Worm (Caenorhabditis elegans) whole organism, L3 larva: ENCODE results near the gene srh-116.

Experiments used
- aly-2 ChIP-seq: fragments of 150-350 bp; optimal IDR thresholded peaks from 2 replicates; lab custom pipeline; 2014; ENCODE audit warnings: missing biosample characterization, missing genetic modification characterization
- elt-2 ChIP-seq: sonication (generic microtip); optimal IDR thresholded peaks from 2 replicates; lab custom pipeline; 2016; ENCODE audit warnings: missing genetic modification reagents, mild to moderate bottlenecking, missing genetic modification characterization, missing compliant biosample characterization
- jun-1 ChIP-seq: fragments of 150-350 bp; optimal IDR thresholded peaks from 2 replicates; lab custom pipeline; 2014; ENCODE audit warnings: missing biosample characterization, missing genetic modification reagents, missing genetic modification characterization
- nhr-23 ChIP-seq: fragments of 150-350 bp; optimal IDR thresholded peaks from 2 replicates; lab custom pipeline; 2014; ENCODE audit warnings: missing biosample characterization, missing genetic modification reagents, missing genetic modification characterization
- nhr-237 ChIP-seq: fragments of 150-350 bp; optimal IDR thresholded peaks from 2 replicates; lab custom pipeline; 2014; ENCODE audit warnings: missing biosample characterization, missing genetic modification characterization
- nhr-43 ChIP-seq: sonication (generic microtip); optimal IDR thresholded peaks from 2 replicates; lab custom pipeline; 2016; ENCODE audit warnings: mild to moderate bottlenecking, missing genetic modification characterization, missing compliant biosample characterization; ENCODE audit not compliant: poor library complexity, severe bottlenecking
- nhr-76 ChIP-seq: fragments of 150-350 bp; sonication (generic microtip); optimal IDR thresholded peaks from 5 replicates; lab custom pipeline; 2014; ENCODE audit warnings: missing biosample characterization, missing genetic modification characterization
- zag-1 ChIP-seq: fragments of 150-350 bp; optimal IDR thresholded peaks from 2 replicates; lab custom pipeline; 2014; ENCODE audit warnings: missing biosample characterization, missing genetic modification characterization

DNA sequence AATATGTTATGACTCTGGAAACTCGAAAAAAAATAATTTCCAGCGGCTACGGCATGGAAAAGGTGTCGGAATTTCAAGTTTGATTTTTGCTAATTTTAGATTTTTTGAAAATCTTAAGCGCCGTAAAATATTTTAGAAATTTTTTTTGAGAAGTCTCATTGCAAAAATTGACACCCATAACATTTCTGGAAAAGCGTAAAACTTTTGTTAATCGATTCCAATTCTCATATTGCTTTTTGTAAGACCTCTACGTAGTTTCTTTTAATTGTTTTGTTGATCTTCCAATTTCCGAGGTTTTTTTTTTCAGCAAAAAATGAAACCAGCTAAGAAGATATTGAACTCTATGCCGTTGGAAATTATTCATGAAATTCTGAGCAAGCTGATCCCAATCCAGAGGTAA, 3.9 kb upstream of the srh-116 start, which contains the start of gene fbxa-85:
- TF ChIP-seq jun-1 (tag; lab: Kevin White, UChicago), result no peak
- TF ChIP-seq aly-2 (tag; lab: Kevin White, UChicago), result no peak
- no peak for TF ChIP-seq nhr-76 (tag; lab: Kevin White, UChicago)
- TF ChIP-seq nhr-43 (tag; lab: Kevin White, UChicago), result no peak
- TF ChIP-seq elt-2, result no peak
- no peak for TF ChIP-seq nhr-237 (tag; lab: Kevin White, UChicago)
- no peak for TF ChIP-seq nhr-23 (tag; lab: Kevin White, UChicago)
- TF ChIP-seq zag-1 (tag; lab: Kevin White, UChicago), result no peak
